Worm (Caenorhabditis elegans): ENCODE measurements around the gene F59D12.3.

F59D12.3 gene

DNA sequence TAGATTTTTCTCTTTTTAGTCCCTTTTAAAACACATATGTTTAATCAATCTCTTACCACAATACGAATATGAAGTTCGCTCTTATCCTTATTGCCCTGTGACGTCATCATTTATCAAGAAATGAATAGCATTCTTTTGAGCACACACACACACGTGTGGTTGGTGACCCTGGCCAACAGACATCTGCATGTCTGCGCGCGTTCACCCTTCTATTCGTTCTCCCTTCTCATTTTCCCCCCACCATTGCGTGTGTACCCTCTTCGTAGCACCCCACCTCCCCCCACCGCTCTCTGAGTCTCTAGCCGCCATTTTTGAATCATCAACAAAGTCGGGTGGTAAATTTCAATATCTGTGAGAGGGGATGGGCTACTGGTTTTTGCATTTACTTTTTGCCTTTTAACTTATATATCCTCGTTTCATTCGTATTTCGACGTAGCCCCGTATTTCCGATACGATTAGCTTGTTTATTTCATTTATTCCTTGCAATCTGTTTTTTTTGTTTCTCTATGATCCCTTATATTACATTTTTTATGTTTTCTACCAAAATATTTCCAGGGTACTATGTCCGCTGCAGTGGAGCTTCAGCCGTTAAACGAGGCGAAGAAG is 50.2 kb downstream of the F59D12.3 start, which contains the start of gene ent-2 (continued):
- TF ChIP-seq aha-1 (tag), result peak; percentile 13
- TF ChIP-seq duxl-1 (tag; optimal IDR thresholded peaks at IDR 0.05; ENCODE audit: poor library complexity), result no peak
- TF ChIP-seq T26A8.4 (GFP tag; IDR thresholded peaks at IDR 0.05), result no peak

DNA sequence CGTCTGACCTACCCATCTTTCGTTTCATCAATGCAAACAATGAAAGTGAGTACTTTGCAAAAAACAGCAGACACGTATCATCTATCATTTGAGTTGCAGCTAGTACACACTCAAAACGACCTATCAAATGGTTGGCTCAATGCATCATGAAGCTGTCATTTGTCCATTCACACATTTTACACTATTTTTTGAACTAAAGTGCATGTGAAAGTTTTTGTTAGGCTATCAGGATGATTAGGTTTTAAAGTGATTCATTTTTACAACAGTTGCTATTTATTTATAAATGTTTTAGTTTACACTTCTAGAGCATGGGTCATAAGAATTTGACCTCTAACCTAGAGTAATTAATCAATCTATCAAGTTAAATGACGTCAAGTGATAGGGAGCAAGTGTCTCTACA is 50.8 kb downstream of the F59D12.3 start:
- TF ChIP-seq lin-15B (tag; optimal IDR thresholded peaks at IDR 0.05) (no peak), dmd-6 (GFP tag; IDR thresholded peaks at IDR 0.05) (0 out of 2 replicates have a peak, but pooled peaks have one; percentile 19), mdt-29 (GFP tag; IDR thresholded peaks at IDR 0.05) (no peak), unc-62 (GFP tag; optimal IDR thresholded peaks at IDR 0.05 in 1 of 2) (peak in 1 of 2 experiments; percentile 70), unc-62 (tag; optimal IDR thresholded peaks at IDR 0.05) (no peak), daf-16 (GFP tag; optimal IDR thresholded peaks at IDR 0.05) (peak in 1 of 2 experiments; percentile 78), daf-16 (tag; optimal IDR thresholded peaks at IDR 0.05) (no peak), nhr-10 (tag; optimal IDR thresholded peaks at IDR 0.05) (no peak), saeg-2 (GFP tag; IDR thresholded peaks at IDR 0.05) (no peak), nhr-48 (tag; optimal IDR thresholded peaks at IDR 0.05) (no peak), ZK337.2 (GFP tag; IDR thresholded peaks at IDR 0.05) (no peak), D1046.2 (GFP tag; IDR thresholded peaks at IDR 0.05) (no peak)

ce11 chrX:15598661-15599384 is 51.9 kb downstream of the F59D12.3 start:
- TF ChIP-seq nhr-28 (tag; optimal IDR thresholded peaks at IDR 0.05), result peak; percentile 80
- TF ChIP-seq Y105C5A.15 (GFP tag; IDR thresholded peaks at IDR 0.05), result no peak
- no peak for TF ChIP-seq F10B5.3 (tag; optimal IDR thresholded peaks at IDR 0.05)
- TF ChIP-seq lir-3 (tag; optimal IDR thresholded peaks at IDR 0.05), result no peak
- no peak for TF ChIP-seq nhr-11 (tag; optimal IDR thresholded peaks at IDR 0.05)
- TF ChIP-seq Y48G9A.11 (GFP tag; IDR thresholded peaks at IDR 0.05), result no peak
- TF ChIP-seq sdz-12 (GFP tag; optimal IDR thresholded peaks at IDR 0.05), result no peak
- TF ChIP-seq zip-11 (GFP tag; IDR thresholded peaks at IDR 0.05), result no peak
- TF ChIP-seq dve-1 (tag; optimal IDR thresholded peaks at IDR 0.05; ENCODE audit: insufficient read depth), result peak; percentile 42
- no peak for TF ChIP-seq spr-1 (tag; optimal IDR thresholded peaks at IDR 0.05)
- no peak for TF ChIP-seq arid-1 (GFP tag; conservative IDR thresholded peaks at IDR 0.05)
- no peak for TF ChIP-seq lin-1 (GFP tag; IDR thresholded peaks at IDR 0.05)
- TF ChIP-seq hif-1 (tag; optimal IDR thresholded peaks at IDR 0.05), result no peak
- peak; percentile 62; the same call in 1 of the 2 replicates for TF ChIP-seq php-3 (GFP tag; IDR thresholded peaks at IDR 0.05)
- peak; percentile 27 for TF ChIP-seq T20F7.1 (GFP tag; optimal IDR thresholded peaks at IDR 0.05)
- TF ChIP-seq F37D6.2 (tag; optimal IDR thresholded peaks at IDR 0.05), result no peak
- TF ChIP-seq hlh-11 (tag; optimal IDR thresholded peaks at IDR 0.05), result peak; percentile 42
- TF ChIP-seq tag-97 (GFP tag; IDR thresholded peaks at IDR 0.05), result no peak
- TF ChIP-seq pqm-1 (tag; optimal IDR thresholded peaks at IDR 0.05), result peak; percentile 74
- 0 out of 2 replicates have a peak, but pooled peaks have one; percentile 9 for TF ChIP-seq saeg-2 (GFP tag; IDR thresholded peaks at IDR 0.05)
- TF ChIP-seq mxl-3 (GFP tag; optimal IDR thresholded peaks at IDR 0.05), result peak; percentile 14
- no peak for TF ChIP-seq gei-8 (GFP tag; optimal IDR thresholded peaks at IDR 0.05)
- TF ChIP-seq dmd-6 (GFP tag; IDR thresholded peaks at IDR 0.05), result peak; percentile 93
- no peak for TF ChIP-seq F49E8.2 (tag; optimal IDR thresholded peaks at IDR 0.05; ENCODE audit: borderline replicate concordance)
- TF ChIP-seq tra-1 (GFP tag; IDR thresholded peaks at IDR 0.05), result peak; percentile 94
- no peak for TF ChIP-seq lin-15B (tag; optimal IDR thresholded peaks at IDR 0.05)
- no peak for TF ChIP-seq zfp-3 (GFP tag; conservative IDR thresholded peaks at IDR 0.05)
- peak in 1 of 2 experiments; percentile 12 for TF ChIP-seq mdl-1 (tag; optimal IDR thresholded peaks at IDR 0.05)
- no peak for TF ChIP-seq lin-13 (GFP tag; optimal IDR thresholded peaks at IDR 0.05)
- TF ChIP-seq aha-1 (tag), result peak; percentile 87
- TF ChIP-seq ceh-62 (tag; optimal IDR thresholded peaks at IDR 0.05), result no peak
- TF ChIP-seq nhr-6 (tag; optimal IDR thresholded peaks at IDR 0.05), result no peak
- TF ChIP-seq mep-1 (tag; optimal IDR thresholded peaks at IDR 0.05), result no peak
- TF ChIP-seq daf-16 (GFP tag; optimal IDR thresholded peaks at IDR 0.05), result no peak
- peak; percentile 31 for TF ChIP-seq daf-16 (tag; optimal IDR thresholded peaks at IDR 0.05)
- no peak for TF ChIP-seq zip-2 (tag; optimal IDR thresholded peaks at IDR 0.05)
- TF ChIP-seq nhr-48 (tag; optimal IDR thresholded peaks at IDR 0.05), result peak; percentile 27
- no peak for TF ChIP-seq ceh-20 (GFP tag; IDR thresholded peaks at IDR 0.05)
